Worm (Caenorhabditis elegans): ENCODE results near the gene C45G9.12.

- no peak for TF ChIP-seq lin-32 (GFP tag; optimal IDR thresholded peaks at IDR 0.05)
- TF ChIP-seq cnd-1 (tag; optimal IDR thresholded peaks at IDR 0.05), result no peak
- no peak for TF ChIP-seq nhr-237 (tag; optimal IDR thresholded peaks at IDR 0.05)
- no peak for TF ChIP-seq lsy-2 (tag; optimal IDR thresholded peaks at IDR 0.05)
- no peak for TF ChIP-seq M03D4.4 (tag; optimal IDR thresholded peaks at IDR 0.05)
- no peak for TF ChIP-seq unc-62 (GFP tag; optimal IDR thresholded peaks at IDR 0.05)
- no peak for TF ChIP-seq nhr-76 (tag; optimal IDR thresholded peaks at IDR 0.05)
- TF ChIP-seq bed-3 (GFP tag; optimal IDR thresholded peaks at IDR 0.05), result no peak
- TF ChIP-seq elt-1 (tag; optimal IDR thresholded peaks at IDR 0.05; ENCODE audit: borderline replicate concordance, insufficient read depth), result no peak
- TF ChIP-seq nhr-2 (tag; optimal IDR thresholded peaks at IDR 0.05), result no peak
Observed at ce11 chrIII:5076569-5076968, 5.2 kb upstream of the C45G9.12 start.

Measured in whole organism, mixed stage, embryonic.